Worm (Caenorhabditis elegans) whole organism, L2 larva: ENCODE results near the gene Y60A3A.19.

Source experiments
- C34F6.9 ChIP-seq: fragments of 150-350 bp; optimal IDR thresholded peaks from 2 replicates; lab custom pipeline; 2014; ENCODE audit warnings: missing biosample characterization, missing genetic modification characterization
- R02D3.7 ChIP-seq: fragments of 150-350 bp; optimal IDR thresholded peaks from 2 replicates; lab custom pipeline; 2014; ENCODE audit warnings: missing biosample characterization, missing genetic modification characterization
- ceh-82 ChIP-seq: fragments of 150-350 bp; optimal IDR thresholded peaks from 2 replicates; lab custom pipeline; 2014; ENCODE audit warnings: missing biosample characterization, missing genetic modification characterization
- crh-2 ChIP-seq: sonication (generic microtip); optimal IDR thresholded peaks from 2 replicates; lab custom pipeline; 2017; ENCODE audit warnings: missing biosample characterization, missing genetic modification characterization
- elt-3 ChIP-seq: sonication (generic microtip); optimal IDR thresholded peaks from 2 replicates; lab custom pipeline; 2017; ENCODE audit warnings: missing biosample characterization, missing genetic modification characterization
- fos-1 ChIP-seq: fragments of 150-350 bp; optimal IDR thresholded peaks from 2 replicates; lab custom pipeline; 2014; ENCODE audit warnings: missing biosample characterization, missing genetic modification characterization
- gmeb-1 ChIP-seq: fragments of 150-350 bp; optimal IDR thresholded peaks from 2 replicates; lab custom pipeline; 2014; ENCODE audit warnings: missing biosample characterization, missing genetic modification characterization
- lin-11 ChIP-seq: fragments of 150-350 bp; sonication (generic microtip); optimal IDR thresholded peaks from 2 replicates; lab custom pipeline; 2014; ENCODE audit warnings: missing biosample characterization, missing genetic modification characterization, inconsistent platforms, mixed read lengths
- lin-13 ChIP-seq: fragments of 150-350 bp; optimal IDR thresholded peaks from 2 replicates; lab custom pipeline; 2014; ENCODE audit warnings: missing biosample characterization, missing genetic modification reagents, missing genetic modification characterization
- mbf-1 ChIP-seq: sonication (generic microtip); optimal IDR thresholded peaks from 2 replicates; lab custom pipeline; 2017; ENCODE audit warnings: missing biosample characterization, missing genetic modification characterization
- mdl-1 ChIP-seq, 2 experiments: fragments of 150-350 bp in 1 of 2; sonication (generic microtip) in 1 of 2; optimal IDR thresholded peaks; 2 replicates each; lab custom pipeline; 2017; ENCODE audit warnings: missing biosample characterization in 2 of 2, missing genetic modification characterization in 2 of 2
- nhr-10 ChIP-seq: sonication (generic microtip); optimal IDR thresholded peaks from 2 replicates; lab custom pipeline; 2017; ENCODE audit warnings: missing biosample characterization, missing genetic modification characterization
- nhr-11 ChIP-seq: fragments of 150-350 bp; optimal IDR thresholded peaks from 2 replicates; lab custom pipeline; 2014; ENCODE audit warnings: missing biosample characterization, missing genetic modification characterization
- nhr-12 ChIP-seq: fragments of 150-350 bp; optimal IDR thresholded peaks from 2 replicates; lab custom pipeline; 2014; ENCODE audit warnings: missing biosample characterization, missing genetic modification characterization
- nhr-129 ChIP-seq: fragments of 150-350 bp; optimal IDR thresholded peaks from 2 replicates; lab custom pipeline; 2014; ENCODE audit warnings: missing biosample characterization, missing genetic modification characterization
- nhr-23 ChIP-seq: fragments of 150-350 bp; optimal IDR thresholded peaks from 2 replicates; lab custom pipeline; 2014; ENCODE audit warnings: missing biosample characterization, missing genetic modification reagents, missing genetic modification characterization
- nhr-6 ChIP-seq: fragments of 150-350 bp; optimal IDR thresholded peaks from 2 replicates; lab custom pipeline; 2014; ENCODE audit warnings: missing biosample characterization, missing genetic modification characterization
- sem-4 ChIP-seq: fragments of 150-350 bp; optimal IDR thresholded peaks from 2 replicates; lab custom pipeline; 2014; ENCODE audit warnings: missing biosample characterization, missing genetic modification reagents, missing genetic modification characterization
- skn-1 ChIP-seq: sonication (generic microtip); optimal IDR thresholded peaks from 2 replicates; lab custom pipeline; 2017; ENCODE audit warnings: missing biosample characterization, missing genetic modification characterization
- zag-1 ChIP-seq: fragments of 150-350 bp; optimal IDR thresholded peaks from 2 replicates; lab custom pipeline; 2014; ENCODE audit warnings: missing biosample characterization, missing genetic modification characterization
- ztf-4 ChIP-seq: fragments of 150-350 bp; optimal IDR thresholded peaks from 2 replicates; lab custom pipeline; 2014; ENCODE audit warnings: missing biosample characterization, missing genetic modification characterization

Y60A3A.19 gene

DNA sequence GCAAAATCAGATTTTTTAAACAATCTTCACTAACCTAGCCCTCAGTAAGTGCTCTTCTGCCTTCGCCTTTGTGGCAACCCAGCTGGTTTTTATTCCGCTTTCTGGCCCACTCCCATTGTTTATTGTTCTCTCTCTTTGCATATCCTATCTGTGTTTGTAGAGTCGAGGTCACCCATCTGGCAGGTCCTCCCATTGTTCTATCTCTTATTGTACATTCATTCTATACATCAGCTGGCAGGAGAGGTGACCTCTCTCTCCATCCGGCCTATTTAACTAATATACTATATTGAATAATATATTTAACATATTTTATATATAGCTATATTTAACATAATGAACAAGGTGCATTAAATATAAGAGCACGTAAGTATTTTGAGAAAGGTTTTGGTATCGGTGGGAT lies 45.6 kb downstream of the Y60A3A.19 start:
- TF ChIP-seq ceh-82 (tag; lab: Kevin White, UChicago) (no peak), mdl-1 (tag; optimal IDR thresholded peaks at IDR 0.05; lab: Kevin White, UChicago) (no peak), fos-1 (no peak), R02D3.7 (tag; lab: Kevin White, UChicago) (no peak), elt-3 (tag; lab: Kevin White, UChicago) (no peak), gmeb-1 (tag; lab: Kevin White, UChicago) (no peak), crh-2 (no peak), sem-4 (no peak), nhr-23 (tag; lab: Kevin White, UChicago) (no peak), C34F6.9 (tag; lab: Kevin White, UChicago) (no peak), ztf-4 (tag; lab: Kevin White, UChicago) (no peak), nhr-12 (tag; lab: Kevin White, UChicago) (no peak), lin-11 (tag; lab: Kevin White, UChicago) (no peak), mbf-1 (tag; lab: Kevin White, UChicago) (no peak), zag-1 (tag; lab: Kevin White, UChicago) (no peak), nhr-11 (tag; lab: Kevin White, UChicago) (no peak), nhr-10 (tag; lab: Kevin White, UChicago) (no peak), lin-13 (GFP tag; lab: Kevin White, UChicago) (no peak), nhr-6 (tag; lab: Kevin White, UChicago) (no peak)
- TF ChIP-seq, all 48 proteins: peak for 0

DNA sequence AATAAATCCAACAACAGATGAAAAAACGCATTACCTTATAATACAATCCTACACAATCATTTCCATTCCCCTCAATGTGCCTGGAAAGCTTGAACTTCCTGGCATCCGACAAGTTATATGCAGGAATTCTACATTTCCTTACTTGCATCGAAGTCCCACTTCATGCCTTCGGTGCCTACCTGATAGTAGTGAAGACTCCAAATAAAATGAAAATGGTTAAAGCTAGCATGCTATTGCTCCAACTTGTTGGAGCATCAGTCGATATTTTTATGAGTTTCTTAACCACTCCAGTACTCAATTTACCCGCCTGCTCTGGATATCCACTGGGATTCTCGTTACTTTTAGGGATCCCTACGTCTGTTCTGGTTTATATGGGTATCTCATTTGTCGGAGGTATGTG lies 49.3 kb downstream of the Y60A3A.19 start, which contains the start of gene srh-171:
srh-171 (plus strand) TSS at position 75 of the 400 bp plus-strand sequence.
- TF ChIP-seq mdl-1 (tag; optimal IDR thresholded peaks at IDR 0.05; lab: Kevin White, UChicago) = no peak
- no peak for TF ChIP-seq skn-1 (tag; lab: Kevin White, UChicago)
- TF ChIP-seq nhr-129 (tag; lab: Kevin White, UChicago) = no peak
